Worm (Caenorhabditis elegans): Measurements from ENCODE around the gene nhr-227.

ce11 chrV:2327124-2327523, 41.9 kb downstream of the nhr-227 start:
- TF ChIP-seq nhr-237 (tag; optimal IDR thresholded peaks at IDR 0.05) = no peak
- no peak for TF ChIP-seq lin-39 (tag; optimal IDR thresholded peaks at IDR 0.05)
- no peak for TF ChIP-seq blmp-1 (tag; optimal IDR thresholded peaks at IDR 0.05)
- TF ChIP-seq ama-1 (optimal IDR thresholded peaks at IDR 0.05) = no peak
- TF ChIP-seq pqm-1 (tag; optimal IDR thresholded peaks at IDR 0.05) = no peak
- TF ChIP-seq snu-23 (GFP tag; optimal IDR thresholded peaks at IDR 0.05) = no peak
- no peak for TF ChIP-seq C16A3.4 (tag; optimal IDR thresholded peaks at IDR 0.05)
- no peak for TF ChIP-seq fos-1 (tag; optimal IDR thresholded peaks at IDR 0.05)
- TF ChIP-seq nhr-12 (tag; optimal IDR thresholded peaks at IDR 0.05) = no peak
- peak in 1 of 2 experiments; percentile 15 for TF ChIP-seq lin-35 (GFP tag; optimal IDR thresholded peaks at IDR 0.05)
- TF ChIP-seq unc-62 (GFP tag; optimal IDR thresholded peaks at IDR 0.05) = no peak
- TF ChIP-seq unc-98 (GFP tag; IDR thresholded peaks at IDR 0.05) = no peak
- no peak for TF ChIP-seq skn-1 (tag; optimal IDR thresholded peaks at IDR 0.05)

Data from whole organism, L1 larva.